Fruit fly (Drosophila melanogaster): ENCODE measurements around the gene Oatp74D.

dm6 chr3L:17549049-17549876 lies 62.3 kb downstream of the Oatp74D start, which contains the start of the genes Jon74E and CG7542:
- TF ChIP-seq CG12605 (GFP tag; IDR thresholded peaks at IDR 0.05) (no peak), EcR (GFP tag; optimal IDR thresholded peaks at IDR 0.05) (no peak), CG14655 (GFP tag; optimal IDR thresholded peaks at IDR 0.05) (no peak), CG8159 (tag; optimal IDR thresholded peaks at IDR 0.05) (no peak), CG9948 (tag; optimal IDR thresholded peaks at IDR 0.05) (no peak), Snoo (tag; optimal IDR thresholded peaks at IDR 0.05) (no peak), CG32121 (GFP tag; IDR thresholded peaks at IDR 0.05) (no peak), CG8301 (tag; optimal IDR thresholded peaks at IDR 0.05) (no peak), CG15710 (tag; optimal IDR thresholded peaks at IDR 0.05) (no peak), Pif1A (GFP tag; optimal IDR thresholded peaks at IDR 0.05) (no peak), fd96Ca (GFP tag; IDR thresholded peaks at IDR 0.05) (no peak), CG34367 (tag; optimal IDR thresholded peaks at IDR 0.05) (no peak), CG17806 (tag; optimal IDR thresholded peaks at IDR 0.05) (no peak)
